Fruit fly (Drosophila melanogaster): ENCODE measurements around the gene CG14262.
A peak's percentile ranks its signal among the peaks of the same experiment; 100 is the strongest.

Gene CG14262

dm6 chr3R:27282286-27282685 is 17.1 kb upstream of the CG14262 start, which contains the start of gene mrt (continued):
- TF ChIP-seq CG12769 (tag; optimal IDR thresholded peaks at IDR 0.05), result peak; percentile 30
- no peak for TF ChIP-seq kay (GFP tag; optimal IDR thresholded peaks at IDR 0.05)
- TF ChIP-seq ash1 (GFP tag; optimal IDR thresholded peaks at IDR 0.05), result no peak
- no peak for TF ChIP-seq CG12236 (GFP tag; optimal IDR thresholded peaks at IDR 0.05)
- peak; percentile 72 for TF ChIP-seq Rfx (GFP tag; IDR thresholded peaks at IDR 0.05)
- TF ChIP-seq tx (GFP tag; optimal IDR thresholded peaks at IDR 0.05), result peak; percentile 50
- TF ChIP-seq Asciz (GFP tag; optimal IDR thresholded peaks at IDR 0.05), result peak; percentile 20
- TF ChIP-seq Dll (GFP tag; IDR thresholded peaks at IDR 0.05; ENCODE audit: partially characterized antibody), result no peak
- TF ChIP-seq CG1529 (GFP tag; optimal IDR thresholded peaks at IDR 0.05), result no peak
- peak; percentile 33 for TF ChIP-seq CG8089 (GFP tag; optimal IDR thresholded peaks at IDR 0.05)
- no peak for TF ChIP-seq CG2129 (GFP tag; IDR thresholded peaks at IDR 0.05; ENCODE audit: partially characterized antibody)
- TF ChIP-seq abd-A (tag; optimal IDR thresholded peaks at IDR 0.05), result no peak
- no peak for TF ChIP-seq cg (GFP tag; optimal IDR thresholded peaks at IDR 0.05)
- no peak for TF ChIP-seq Bgb (GFP tag; IDR thresholded peaks at IDR 0.05; ENCODE audit: partially characterized antibody)
- peak; percentile 4 for TF ChIP-seq CG14710 (tag; optimal IDR thresholded peaks at IDR 0.05)
- no peak for TF ChIP-seq br (optimal IDR thresholded peaks at IDR 0.05)
- no peak for TF ChIP-seq D (optimal IDR thresholded peaks at IDR 0.05)
- peak; percentile 17 for TF ChIP-seq D (GFP tag; optimal IDR thresholded peaks at IDR 0.05)
- TF ChIP-seq CG11093 (GFP tag; IDR thresholded peaks at IDR 0.05), result no peak
- TF ChIP-seq sens-2 (GFP tag; IDR thresholded peaks at IDR 0.05), result no peak
- TF ChIP-seq Lim3 (GFP tag; IDR thresholded peaks at IDR 0.05), result no peak
- peak; percentile 33 for TF ChIP-seq CG1233 (GFP tag; optimal IDR thresholded peaks at IDR 0.05)
- TF ChIP-seq pum (GFP tag; optimal IDR thresholded peaks at IDR 0.05), result peak; percentile 54
- peak; percentile 52 for TF ChIP-seq CG4730 (GFP tag; IDR thresholded peaks at IDR 0.05)
- no peak for TF ChIP-seq GATAe (GFP tag; conservative IDR thresholded peaks at IDR 0.05)
- no peak for TF ChIP-seq Neu2 (GFP tag; optimal IDR thresholded peaks at IDR 0.05; ENCODE audit: borderline replicate concordance)
- peak; percentile 49 for TF ChIP-seq CG15514 (GFP tag; optimal IDR thresholded peaks at IDR 0.05)
- TF ChIP-seq Stat92E (GFP tag; optimal IDR thresholded peaks at IDR 0.05), result no peak
- TF ChIP-seq ewg (GFP tag; optimal IDR thresholded peaks at IDR 0.05), result no peak
- peak; percentile 41 for TF ChIP-seq Sox102F (GFP tag; optimal IDR thresholded peaks at IDR 0.05)
- TF ChIP-seq nerfin-1 (tag; optimal IDR thresholded peaks at IDR 0.05), result no peak
- TF ChIP-seq CG12744 (GFP tag; optimal IDR thresholded peaks at IDR 0.05), result peak; percentile 27
- no peak for TF ChIP-seq ken (GFP tag; IDR thresholded peaks at IDR 0.05)
- peak; percentile 20 for TF ChIP-seq Hr3 (GFP tag; optimal IDR thresholded peaks at IDR 0.05)
- TF ChIP-seq gcm (GFP tag; optimal IDR thresholded peaks at IDR 0.05), result no peak
- TF ChIP-seq gsb (GFP tag; IDR thresholded peaks at IDR 0.05), result no peak
- peak; percentile 100 for TF ChIP-seq CG8388 (GFP tag; optimal IDR thresholded peaks at IDR 0.05)
- no peak for TF ChIP-seq Awh (GFP tag; IDR thresholded peaks at IDR 0.05)
- TF ChIP-seq ERR (GFP tag; optimal IDR thresholded peaks at IDR 0.05), result peak; percentile 42
- TF ChIP-seq Hand (GFP tag; optimal IDR thresholded peaks at IDR 0.05), result peak; percentile 18
- TF ChIP-seq Dref (GFP tag; IDR thresholded peaks at IDR 0.05), result peak; percentile 35; the same call in 1 of the 2 replicates
- TF ChIP-seq ase (GFP tag; IDR thresholded peaks at IDR 0.05), result no peak
- 0 out of 3 replicates have a peak, but pooled peaks have one; percentile 45 for TF ChIP-seq CG2889 (GFP tag; IDR thresholded peaks at IDR 0.05)
- TF ChIP-seq ac (GFP tag; optimal IDR thresholded peaks at IDR 0.05), result no peak
- TF ChIP-seq stwl (tag; optimal IDR thresholded peaks at IDR 0.05), result no peak
- TF ChIP-seq hbn (GFP tag; IDR thresholded peaks at IDR 0.05; ENCODE audit: partially characterized antibody), result no peak
- no peak for TF ChIP-seq CG6272 (GFP tag; IDR thresholded peaks at IDR 0.05)
- TF ChIP-seq D19B (GFP tag; optimal IDR thresholded peaks at IDR 0.05), result peak; percentile 60
- TF ChIP-seq CG1602 (GFP tag; optimal IDR thresholded peaks at IDR 0.05), result peak; percentile 29
- 0 out of 2 replicates have a peak, but pooled peaks have one; percentile 33 for TF ChIP-seq seq (GFP tag; IDR thresholded peaks at IDR 0.05)
- no peak for TF ChIP-seq CG3838 (GFP tag; optimal IDR thresholded peaks at IDR 0.05)
